Worm (Caenorhabditis elegans) whole organism, mixed stage, embryonic: ENCODE data around the gene F48G7.9.

Experiments used
- ces-1 ChIP-seq: fragments of 150-350 bp; optimal IDR thresholded peaks from 2 replicates; lab custom pipeline; 2014; ENCODE audit warnings: missing biosample characterization, missing genetic modification reagents, missing genetic modification characterization
- mep-1 ChIP-seq: fragments of 150-350 bp; optimal IDR thresholded peaks from 2 replicates; lab custom pipeline; 2017; ENCODE audit warnings: missing biosample characterization, missing genetic modification reagents, missing genetic modification characterization, inconsistent platforms
- snpc-4 ChIP-seq: fragments of 150-350 bp; optimal IDR thresholded peaks from 2 replicates; lab custom pipeline; 2014; ENCODE audit warnings: missing biosample characterization, missing genetic modification characterization
- tbx-8 ChIP-seq: fragments of 200-800 bp; sonication (Bioruptor generic); optimal IDR thresholded peaks from 2 replicates; lab custom pipeline; 2018; ENCODE audit warnings: mild to moderate bottlenecking, missing genetic modification characterization, moderate library complexity, missing compliant biosample characterization
- unc-120 ChIP-seq: sonication (generic microtip); optimal IDR thresholded peaks from 2 replicates; lab custom pipeline; 2017; ENCODE audit warnings: missing genetic modification characterization, missing compliant biosample characterization; ENCODE audit not compliant: poor library complexity, severe bottlenecking
- unc-62 ChIP-seq: fragments of 150-350 bp; optimal IDR thresholded peaks from 2 replicates; lab custom pipeline; 2014; ENCODE audit warnings: missing biosample characterization, missing genetic modification reagents, missing genetic modification characterization
- ztf-11 ChIP-seq: fragments of 150-350 bp; optimal IDR thresholded peaks from 2 replicates; lab custom pipeline; 2014; ENCODE audit warnings: missing biosample characterization, missing genetic modification characterization

DNA sequence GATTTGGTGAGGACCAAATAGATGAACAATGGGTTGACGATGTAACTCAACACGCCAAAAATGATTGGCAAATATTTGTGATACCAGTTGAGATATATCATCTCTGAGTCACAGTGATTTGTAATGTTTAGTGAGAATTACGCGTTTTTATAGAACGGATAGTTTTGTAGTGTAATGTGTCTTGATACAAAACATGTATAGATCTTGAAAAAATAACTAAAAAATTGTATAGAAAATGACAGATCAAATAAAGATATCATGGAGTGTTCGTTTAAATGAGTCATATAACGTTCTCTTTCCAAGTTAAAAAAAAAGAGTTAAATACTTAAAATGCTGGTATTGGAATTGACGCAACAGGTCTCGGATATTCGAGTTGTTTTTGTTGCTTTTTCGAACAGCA is 26.0 kb upstream of the F48G7.9 start, which contains the start of gene srj-6:
- TF ChIP-seq tbx-8 (GFP tag; lab: Kevin White, UChicago), result no peak
- no peak for TF ChIP-seq ztf-11
- no peak for TF ChIP-seq ces-1 (GFP tag; lab: Kevin White, UChicago)
- no peak for TF ChIP-seq mep-1 (tag; lab: Kevin White, UChicago)
- no peak for TF ChIP-seq unc-62
- TF ChIP-seq snpc-4 (tag; lab: Kevin White, UChicago), result no peak
- no peak for TF ChIP-seq unc-120 (tag; lab: Kevin White, UChicago)
